Fruit fly (Drosophila melanogaster): ENCODE results near the gene Bsg.

dm6 chr2L:8130729-8131128 lies 47.5 kb downstream of the Bsg start:
- no peak for TF ChIP-seq psq (optimal IDR thresholded peaks at IDR 0.05)
- no peak for TF ChIP-seq pan (optimal IDR thresholded peaks at IDR 0.05)
- no peak for TF ChIP-seq usp (GFP tag; optimal IDR thresholded peaks at IDR 0.05)
- no peak for TF ChIP-seq CG8478 (optimal IDR thresholded peaks at IDR 0.05)

All from whole organism.